Worm (Caenorhabditis elegans) whole organism, early embryonic: ENCODE measurements around the gene cct-8.
A peak's percentile ranks its signal among the peaks of the same experiment; 100 is the strongest.
"Not testable (repeated sequence)": the region's sequence is repeated elsewhere in the genome, so short reads cannot be mapped to it uniquely, and the experiment has no call there.

Source experiments
- B0310.2 ChIP-seq: sonication (generic microtip); optimal IDR thresholded peaks from 2 replicates; lab custom pipeline; 2016; ENCODE audit warnings: mild to moderate bottlenecking, missing genetic modification characterization, missing compliant biosample characterization
- F13C5.2 ChIP-seq: sonication (generic microtip); optimal IDR thresholded peaks from 2 replicates; lab custom pipeline; 2017; ENCODE audit warnings: mild to moderate bottlenecking, missing genetic modification characterization, inconsistent platforms, missing compliant biosample characterization
- aly-1 ChIP-seq: sonication (generic microtip); optimal IDR thresholded peaks from 2 replicates; lab custom pipeline; 2016; ENCODE audit warnings: missing genetic modification characterization, missing compliant biosample characterization
- ama-1 ChIP-seq: fragments of 150-350 bp; optimal IDR thresholded peaks from 2 replicates; lab custom pipeline; 2014
- ceh-13 ChIP-seq: fragments of 200-800 bp; sonication (Bioruptor generic); optimal IDR thresholded peaks from 2 replicates; lab custom pipeline; 2018; ENCODE audit warnings: mild to moderate bottlenecking, missing genetic modification characterization, missing compliant biosample characterization
- ceh-36 ChIP-seq: sonication (generic microtip); optimal IDR thresholded peaks from 2 replicates; lab custom pipeline; 2016; ENCODE audit warnings: missing genetic modification characterization, inconsistent platforms, missing compliant biosample characterization
- ets-7 ChIP-seq: sonication (generic microtip); optimal IDR thresholded peaks from 2 replicates; lab custom pipeline; 2016; ENCODE audit warnings: missing genotype, missing genetic modification characterization, missing compliant biosample characterization
- flt-1 ChIP-seq: fragments of 200-800 bp; sonication (Bioruptor generic); IDR thresholded peaks from 2 replicates; pipeline ENCODE4 v1.3.6; 2022; ENCODE audit warnings: missing genetic modification characterization, missing compliant biosample characterization
- hmbx-1 ChIP-seq: sonication (generic microtip); optimal IDR thresholded peaks from 2 replicates; lab custom pipeline; 2016; ENCODE audit warnings: mild to moderate bottlenecking, missing genetic modification characterization, missing compliant biosample characterization
- hmg-4 ChIP-seq: fragments of 200-800 bp; sonication (Bioruptor generic); optimal IDR thresholded peaks from 2 replicates; lab custom pipeline; 2018; ENCODE audit warnings: mild to moderate bottlenecking, missing genetic modification characterization, missing compliant biosample characterization
- hnd-1 ChIP-seq: sonication (generic microtip); optimal IDR thresholded peaks from 2 replicates; lab custom pipeline; 2016; ENCODE audit warnings: missing genetic modification characterization, missing compliant biosample characterization
- pes-1 ChIP-seq: fragments of 200-800 bp; sonication (Bioruptor generic); IDR thresholded peaks from 2 replicates; pipeline ENCODE4 v1.3.6; 2022; ENCODE audit warnings: missing genetic modification reagents, missing genetic modification characterization, missing compliant biosample characterization
- scrt-1 ChIP-seq: fragments of 200-800 bp; sonication (Bioruptor generic); IDR thresholded peaks from 2 replicates; pipeline ENCODE4 v1.3.6; 2022; ENCODE audit warnings: missing genetic modification characterization, missing compliant biosample characterization
- sea-1 ChIP-seq: fragments of 200-800 bp; sonication (Bioruptor generic); conservative IDR thresholded peaks from 2 replicates; pipeline ENCODE4 v1.3.6; 2022; ENCODE audit warnings: missing genetic modification characterization, missing compliant biosample characterization
- tbx-11 ChIP-seq: fragments of 200-800 bp; sonication (Bioruptor generic); IDR thresholded peaks from 2 replicates; pipeline ENCODE4 v1.3.6; 2022; ENCODE audit warnings: missing genetic modification characterization, missing compliant biosample characterization
- tbx-37 ChIP-seq: fragments of 200-800 bp; sonication (Bioruptor generic); conservative IDR thresholded peaks from 2 replicates; pipeline ENCODE4 v1.3.6; 2022; ENCODE audit warnings: missing genetic modification reagents, missing genetic modification characterization, missing compliant biosample characterization
- tra-4 ChIP-seq: sonication (generic microtip); optimal IDR thresholded peaks from 2 replicates; lab custom pipeline; 2017; ENCODE audit warnings: missing genetic modification characterization, missing compliant biosample characterization

Gene cct-8

DNA sequence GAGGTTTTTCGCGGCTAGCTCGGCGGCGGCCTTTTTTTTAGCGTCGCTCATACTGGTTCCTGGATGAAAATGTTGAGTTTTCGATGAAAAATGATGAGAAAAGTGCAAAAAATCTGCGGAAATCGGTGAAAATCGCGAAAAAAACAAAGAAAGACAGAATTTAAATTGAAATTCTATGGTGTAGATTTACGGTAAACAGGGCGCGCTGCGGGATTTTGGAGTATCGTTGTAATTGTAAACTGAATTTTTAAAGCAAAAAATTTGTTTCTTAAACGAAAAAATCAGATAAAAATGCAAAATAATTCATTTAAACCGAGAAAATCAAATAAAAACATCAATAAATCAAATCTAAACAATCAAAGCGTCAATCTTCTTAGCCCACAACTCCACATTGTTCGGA lies 39.0 kb downstream of the cct-8 start, which contains the start of gene dcap-1:
TSS of gene dcap-1 (minus strand) at position 59 of the 400 bp plus-strand sequence.
- TF ChIP-seq ceh-36 (tag; lab: Kevin White, UChicago) (no peak), hmbx-1 (tag; lab: Kevin White, UChicago) (no peak), pes-1 (GFP tag; lab: Robert Waterston, UW) (no peak), aly-1 (tag; lab: Kevin White, UChicago) (no peak), tra-4 (tag; lab: Kevin White, UChicago) (peak; percentile 40), flt-1 (no peak), ets-7 (tag; lab: Kevin White, UChicago) (no peak), ceh-13 (GFP tag; lab: Kevin White, UChicago) (no peak), tbx-11 (GFP tag; lab: Robert Waterston, UW) (no peak)

DNA sequence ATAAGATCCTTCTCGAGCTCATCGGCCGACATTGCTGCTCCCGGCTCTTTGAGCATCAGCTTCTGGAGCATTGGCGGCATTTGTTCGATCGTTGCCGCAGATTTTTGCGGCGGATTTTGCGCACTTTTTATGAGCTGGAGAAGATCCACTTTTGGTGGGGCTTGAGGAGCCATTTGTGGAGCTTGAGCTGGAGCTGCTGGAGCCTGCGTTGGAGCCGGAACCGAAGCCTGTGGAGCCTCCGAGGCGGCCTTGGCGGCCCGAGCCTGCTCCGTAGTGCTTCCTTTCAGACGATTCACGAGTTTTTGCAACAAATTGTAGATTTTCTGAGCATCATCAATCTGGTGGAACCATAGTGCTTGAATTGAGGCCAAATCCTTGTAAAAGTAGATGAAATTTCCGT lies 39.7 kb downstream of the cct-8 start:
- TF ChIP-seq F13C5.2 (tag; lab: Kevin White, UChicago) = no peak
- TF ChIP-seq tra-4 (tag; lab: Kevin White, UChicago) = no peak
- TF ChIP-seq ama-1 (lab: Kevin White, UChicago) = no peak
- TF ChIP-seq tbx-11 (GFP tag; lab: Robert Waterston, UW) = no peak
- no peak for TF ChIP-seq hnd-1 (tag; lab: Kevin White, UChicago)
- no peak for TF ChIP-seq hmg-4
- no peak for TF ChIP-seq tbx-37 (GFP tag; lab: Robert Waterston, UW)
- TF ChIP-seq aly-1 (tag; lab: Kevin White, UChicago) = no peak
- no peak for TF ChIP-seq pes-1 (GFP tag; lab: Robert Waterston, UW)
- no peak for TF ChIP-seq hmbx-1 (tag; lab: Kevin White, UChicago)
- no peak for TF ChIP-seq ceh-13 (GFP tag; lab: Kevin White, UChicago)
- TF ChIP-seq B0310.2 (tag; lab: Kevin White, UChicago) = no peak
- no peak for TF ChIP-seq ets-7 (tag; lab: Kevin White, UChicago)
- TF ChIP-seq flt-1 = no peak
- no peak for TF ChIP-seq sea-1 (GFP tag; lab: Robert Waterston, UW)
- no peak for TF ChIP-seq ceh-36 (tag; lab: Kevin White, UChicago)
- no peak for TF ChIP-seq scrt-1 (GFP tag; lab: Robert Waterston, UW)

DNA sequence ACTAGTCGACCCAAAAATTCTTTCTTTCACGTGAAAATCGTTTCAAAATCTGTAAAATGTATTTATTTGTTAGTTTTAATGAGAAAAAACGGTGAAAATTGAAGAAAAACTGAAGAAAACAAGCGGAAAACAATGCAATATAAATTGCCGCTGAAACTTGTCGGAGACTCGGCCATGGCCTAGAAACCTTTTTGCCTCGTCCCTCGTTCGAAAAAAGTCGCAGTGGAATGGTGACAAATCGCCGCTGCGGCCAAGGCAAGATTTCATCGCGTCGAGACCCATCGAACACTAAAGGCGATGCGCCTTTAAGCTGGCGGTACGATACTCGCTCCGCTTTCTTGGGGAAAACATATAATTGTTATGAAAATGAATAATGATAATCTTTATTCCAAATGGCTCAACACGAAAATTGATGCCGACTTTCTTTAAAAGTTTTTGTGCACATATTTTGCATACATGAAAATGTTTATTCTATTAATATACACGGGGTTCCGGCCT lies 42.0 kb downstream of the cct-8 start, which contains the start of gene Y55F3AM.21:
TSS of gene Y55F3AM.21 (minus strand) at position 51 of the 498 bp plus-strand sequence.
- not testable (repeated sequence) for TF ChIP-seq flt-1; F13C5.2 (tag; lab: Kevin White, UChicago); hmg-4

DNA sequence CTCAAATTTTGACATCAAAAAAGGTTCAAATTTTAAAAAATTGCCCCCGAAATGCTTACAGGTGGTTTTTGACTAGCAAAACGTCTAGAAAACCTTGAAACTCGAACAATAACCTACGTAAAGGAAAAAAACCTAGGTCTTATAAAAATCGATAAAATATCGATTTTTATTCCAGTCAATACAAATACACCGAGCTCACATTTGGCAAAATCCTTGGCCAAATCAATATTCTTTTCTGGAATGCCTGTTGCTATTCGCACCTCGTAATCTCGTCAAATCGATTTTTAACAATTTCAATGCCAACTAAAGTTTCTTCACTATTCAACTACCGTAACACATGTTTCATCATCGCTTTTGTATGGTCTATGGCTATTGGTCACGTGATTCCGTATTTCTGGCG lies 46.7 kb downstream of the cct-8 start:
- TF ChIP-seq B0310.2 (tag; lab: Kevin White, UChicago) (no peak), hnd-1 (tag; lab: Kevin White, UChicago) (no peak), ceh-36 (tag; lab: Kevin White, UChicago) (no peak), F13C5.2 (tag; lab: Kevin White, UChicago) (no peak), flt-1 (no peak), scrt-1 (GFP tag; lab: Robert Waterston, UW) (no peak), tbx-37 (GFP tag; lab: Robert Waterston, UW) (no peak), ets-7 (tag; lab: Kevin White, UChicago) (no peak), ceh-13 (GFP tag; lab: Kevin White, UChicago) (no peak), hmbx-1 (tag; lab: Kevin White, UChicago) (no peak), ama-1 (lab: Kevin White, UChicago) (no peak), hmg-4 (no peak), sea-1 (GFP tag; lab: Robert Waterston, UW) (no peak), aly-1 (tag; lab: Kevin White, UChicago) (no peak)

DNA sequence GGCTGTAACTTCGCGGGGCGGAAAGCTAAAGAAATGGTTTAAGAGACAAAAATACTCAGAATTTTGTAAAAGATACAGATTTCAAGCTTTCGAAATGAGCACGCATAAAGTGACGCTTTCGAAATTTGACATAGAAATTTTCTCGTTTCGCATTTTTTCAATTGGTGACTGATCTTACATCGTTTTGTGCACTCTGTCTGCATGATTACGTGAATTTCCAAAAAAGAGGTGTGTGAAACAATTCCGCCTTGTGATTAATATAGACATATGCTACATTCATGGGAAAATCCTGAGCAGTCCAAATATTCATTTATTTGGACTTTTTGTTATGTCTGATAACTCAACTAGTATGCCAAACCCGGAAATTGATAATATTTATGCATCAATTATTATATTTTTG lies 48.0 kb downstream of the cct-8 start, which contains the start of gene srx-12:
TSS of gene srx-12 (plus strand) at position 301 of the 400 bp plus-strand sequence.
- TF ChIP-seq scrt-1 (GFP tag; lab: Robert Waterston, UW) (no peak), ama-1 (lab: Kevin White, UChicago) (no peak)

DNA sequence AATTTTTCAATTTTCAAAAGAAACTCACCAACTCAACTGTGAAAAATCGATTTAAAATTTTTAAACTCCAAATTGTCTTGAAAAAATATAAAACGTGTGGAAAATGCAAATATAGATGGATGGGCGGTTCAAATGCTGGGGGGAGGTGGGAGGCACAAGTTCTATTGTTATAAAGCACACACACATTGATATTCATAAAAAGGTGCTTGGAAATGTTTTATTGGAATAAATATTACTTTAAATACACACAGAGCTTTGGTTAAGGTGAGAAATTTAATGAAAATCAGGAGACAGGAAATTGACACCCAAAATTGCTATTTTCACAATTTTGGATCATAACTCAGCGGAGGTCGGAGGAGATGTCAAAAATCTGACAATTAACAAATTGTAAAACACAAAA lies 49.4 kb downstream of the cct-8 start, which contains the start of gene Y55F3AM.11:
TSS of gene Y55F3AM.11 (minus strand) at position 101 of the 400 bp plus-strand sequence.
- TF ChIP-seq sea-1 (GFP tag; lab: Robert Waterston, UW) = no peak
- TF ChIP-seq scrt-1 (GFP tag; lab: Robert Waterston, UW) = no peak

DNA sequence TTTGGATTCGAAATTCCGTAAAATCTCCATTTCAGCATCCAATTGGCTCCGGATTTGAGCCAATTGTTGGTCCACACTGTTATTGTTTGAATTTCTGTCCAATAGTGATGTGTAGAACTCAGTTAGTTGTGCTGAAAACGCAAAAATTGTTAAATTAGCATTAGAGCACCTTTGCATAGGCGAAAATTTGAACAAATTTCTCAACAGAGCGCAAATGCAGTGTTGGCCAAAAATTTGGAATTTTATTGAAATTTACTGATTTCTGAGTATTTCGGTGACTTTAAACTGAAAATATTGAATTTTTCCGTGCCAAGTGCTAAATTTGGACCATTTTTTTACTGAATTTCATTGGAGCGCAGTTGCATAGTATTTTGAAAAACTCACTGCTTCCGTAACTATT lies 53.2 kb downstream of the cct-8 start:
- no peak for TF ChIP-seq flt-1
- no peak for TF ChIP-seq sea-1 (GFP tag; lab: Robert Waterston, UW)
- no peak for TF ChIP-seq ceh-36 (tag; lab: Kevin White, UChicago)
- no peak for TF ChIP-seq pes-1 (GFP tag; lab: Robert Waterston, UW)
- no peak for TF ChIP-seq scrt-1 (GFP tag; lab: Robert Waterston, UW)

DNA sequence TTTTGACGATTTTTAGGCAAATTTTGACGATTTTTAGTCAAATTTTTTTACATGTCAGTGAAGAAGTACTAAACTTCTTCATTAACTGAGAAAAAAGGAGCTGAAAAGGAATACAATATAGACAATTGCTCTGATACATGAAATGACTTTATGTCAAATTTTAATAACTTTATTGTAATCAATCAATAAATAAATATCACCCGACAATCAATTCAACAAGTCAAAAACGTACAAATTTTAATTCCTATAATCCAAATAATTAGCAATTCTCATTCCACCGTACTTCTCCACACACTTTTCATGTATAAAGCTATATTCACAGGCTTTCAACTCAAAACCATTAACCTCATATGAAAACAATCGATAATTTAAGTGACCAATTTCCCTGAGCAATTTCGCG lies 55.2 kb downstream of the cct-8 start:
- TF ChIP-seq ets-7 (tag; lab: Kevin White, UChicago) (no peak), ceh-13 (GFP tag; lab: Kevin White, UChicago) (no peak), scrt-1 (GFP tag; lab: Robert Waterston, UW) (no peak), ama-1 (lab: Kevin White, UChicago) (no peak), tbx-11 (GFP tag; lab: Robert Waterston, UW) (no peak), hmg-4 (no peak), B0310.2 (tag; lab: Kevin White, UChicago) (no peak), hmbx-1 (tag; lab: Kevin White, UChicago) (no peak), aly-1 (tag; lab: Kevin White, UChicago) (no peak), flt-1 (no peak), pes-1 (GFP tag; lab: Robert Waterston, UW) (no peak), F13C5.2 (tag; lab: Kevin White, UChicago) (no peak), hnd-1 (tag; lab: Kevin White, UChicago) (no peak), tbx-37 (GFP tag; lab: Robert Waterston, UW) (no peak)
